Worm (Caenorhabditis elegans): ENCODE data around the gene cpf-2.
A peak's percentile ranks its signal among the peaks of the same experiment; 100 is the strongest.

The cpf-2 gene

ce11 chrIII:13275784-13276183 is 7.1 kb upstream of the cpf-2 start (continued):
- TF ChIP-seq nfya-2 (GFP tag; IDR thresholded peaks at IDR 0.05) (no peak), F49E8.2 (tag; optimal IDR thresholded peaks at IDR 0.05; ENCODE audit: insufficient read depth) (no peak), fkh-3 (tag; optimal IDR thresholded peaks at IDR 0.05) (no peak), dox-1 (GFP tag; IDR thresholded peaks at IDR 0.05) (peak; percentile 66), pbrm-1 (GFP tag; IDR thresholded peaks at IDR 0.05) (peak; percentile 29; the same call in 1 of the 2 replicates), K11D2.4 (GFP tag; IDR thresholded peaks at IDR 0.05) (0 out of 2 replicates have a peak, but pooled peaks have one; percentile 45)

ce11 chrIII:13272788-13273187 is 4.1 kb upstream of the cpf-2 start:
- no peak for TF ChIP-seq T26A5.8 (tag; optimal IDR thresholded peaks at IDR 0.05)
- no peak for TF ChIP-seq zim-3 (tag; optimal IDR thresholded peaks at IDR 0.05)
- no peak for TF ChIP-seq let-526 (GFP tag; IDR thresholded peaks at IDR 0.05)
- no peak for TF ChIP-seq nhr-27 (tag; optimal IDR thresholded peaks at IDR 0.05)
- no peak for TF ChIP-seq die-1 (tag; optimal IDR thresholded peaks at IDR 0.05)
- no peak for TF ChIP-seq somi-1 (GFP tag; optimal IDR thresholded peaks at IDR 0.05)
- no peak for TF ChIP-seq pbrm-1 (GFP tag; IDR thresholded peaks at IDR 0.05)
- no peak for TF ChIP-seq F39B2.1 (GFP tag; IDR thresholded peaks at IDR 0.05)
- TF ChIP-seq Y79H2A.3 (GFP tag; conservative IDR thresholded peaks at IDR 0.05) = no peak
- no peak for TF ChIP-seq cebp-2 (GFP tag; IDR thresholded peaks at IDR 0.05)
- no peak for TF ChIP-seq dox-1 (GFP tag; IDR thresholded peaks at IDR 0.05)
- no peak for TF ChIP-seq tlf-1 (GFP tag; optimal IDR thresholded peaks at IDR 0.05)
- no peak for TF ChIP-seq mel-28 (tag; optimal IDR thresholded peaks at IDR 0.05; ENCODE audit: borderline replicate concordance)

DNA sequence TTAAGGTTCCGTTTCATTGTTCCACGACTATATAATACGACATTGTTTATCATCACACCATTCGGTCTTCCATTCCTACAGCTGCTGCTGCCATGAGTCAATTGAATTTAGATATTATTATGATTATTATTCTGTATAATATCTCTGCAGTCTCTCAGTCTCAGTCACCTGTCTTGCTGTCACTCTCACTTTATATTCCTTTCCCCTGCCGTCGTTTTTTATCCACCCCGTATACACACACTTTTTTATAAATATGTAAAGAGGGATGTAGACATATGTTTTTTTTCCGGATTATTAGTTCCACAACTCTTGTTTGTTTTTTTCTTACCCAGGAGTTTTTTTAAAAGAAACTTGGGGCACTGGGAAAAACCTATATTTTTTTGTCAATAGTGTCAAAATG is 3.5 kb upstream of the cpf-2 start:
- TF ChIP-seq pha-4 (tag; optimal IDR thresholded peaks at IDR 0.05) (no peak), unc-62 (GFP tag; optimal IDR thresholded peaks at IDR 0.05) (no peak), gei-17 (GFP tag; optimal IDR thresholded peaks at IDR 0.05) (no peak), ama-1 (optimal IDR thresholded peaks at IDR 0.05) (no peak), ama-1 (GFP tag; optimal IDR thresholded peaks at IDR 0.05) (no peak), zfh-2 (GFP tag; conservative IDR thresholded peaks at IDR 0.05) (no peak), hsf-1 (GFP tag; IDR thresholded peaks at IDR 0.05) (no peak)

DNA sequence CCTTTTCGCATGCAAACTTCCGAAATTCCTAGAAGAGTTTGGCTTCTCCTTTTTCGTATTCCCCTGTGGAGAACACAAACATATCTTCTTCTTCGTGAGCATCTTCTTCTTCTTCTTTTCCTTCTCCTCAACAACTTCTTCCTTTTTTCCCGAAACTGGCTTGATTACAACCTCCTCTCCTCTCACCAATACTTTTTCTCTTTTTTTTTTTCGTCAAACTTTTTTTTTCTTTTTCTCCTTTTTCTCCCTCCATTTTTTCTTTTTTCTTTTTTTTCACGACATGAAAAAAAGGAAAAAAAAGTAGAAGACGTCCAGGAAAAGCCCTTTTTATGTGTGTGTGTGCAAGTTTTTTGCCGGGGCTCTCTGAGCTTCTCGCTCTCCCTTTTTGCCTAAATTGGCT is 2.2 kb upstream of the cpf-2 start:
- no peak for TF ChIP-seq sdz-38 (tag; optimal IDR thresholded peaks at IDR 0.05)
- TF ChIP-seq lin-40 (tag; optimal IDR thresholded peaks at IDR 0.05) = peak; percentile 14

ce11 chrIII:13267046-13267445 is 1.6 kb downstream of the cpf-2 start:
- TF ChIP-seq C17E4.6 (GFP tag; IDR thresholded peaks at IDR 0.05) (no peak), lin-40 (tag; optimal IDR thresholded peaks at IDR 0.05) (no peak), K12H6.12 (tag; optimal IDR thresholded peaks at IDR 0.05) (no peak), unc-130 (GFP tag; optimal IDR thresholded peaks at IDR 0.05) (no peak), sdz-38 (tag; optimal IDR thresholded peaks at IDR 0.05) (no peak), cebp-2 (GFP tag; IDR thresholded peaks at IDR 0.05) (0 out of 2 replicates have a peak, but pooled peaks have one; percentile 9), cebp-1 (GFP tag; IDR thresholded peaks at IDR 0.05) (no peak), cebp-1 (tag; optimal IDR thresholded peaks at IDR 0.05) (no peak), mcd-1 (GFP tag; IDR thresholded peaks at IDR 0.05) (0 out of 2 replicates have a peak, but pooled peaks have one; percentile 22), F33H1.4 (GFP tag; IDR thresholded peaks at IDR 0.05) (no peak), lir-1 (GFP tag; conservative IDR thresholded peaks at IDR 0.05) (no peak), aptf-3 (GFP tag; IDR thresholded peaks at IDR 0.05) (no peak), repo-1 (tag; optimal IDR thresholded peaks at IDR 0.05) (no peak), zfh-2 (GFP tag; conservative IDR thresholded peaks at IDR 0.05) (peak; percentile 64), Y53F4B.3 (GFP tag; IDR thresholded peaks at IDR 0.05) (no peak), B0336.3 (GFP tag; IDR thresholded peaks at IDR 0.05) (no peak), Y79H2A.3 (GFP tag; conservative IDR thresholded peaks at IDR 0.05) (no peak), bed-1 (GFP tag; IDR thresholded peaks at IDR 0.05) (no peak), egrh-3 (GFP tag; IDR thresholded peaks at IDR 0.05) (0 out of 2 replicates have a peak, but pooled peaks have one; percentile 24), nfya-1 (tag; optimal IDR thresholded peaks at IDR 0.05; ENCODE audit: borderline replicate concordance, insufficient read depth) (no peak), ama-1 (optimal IDR thresholded peaks at IDR 0.05) (no peak), ama-1 (GFP tag; optimal IDR thresholded peaks at IDR 0.05) (no peak), ceh-100 (GFP tag; IDR thresholded peaks at IDR 0.05) (no peak), die-1 (tag; optimal IDR thresholded peaks at IDR 0.05) (no peak), snpc-1.1 (tag; optimal IDR thresholded peaks at IDR 0.05; ENCODE audit: insufficient read depth) (no peak)

Data from whole organism, young adult.